Fruit fly (Drosophila melanogaster) whole organism, embryonic: ENCODE results near the gene CG6443.

ENCODE experiments used
- BEAF-32 ChIP-seq: fragments of 200-800 bp; sonication (Bioruptor generic); optimal IDR thresholded peaks from 3 replicates; lab custom pipeline; 2017; ENCODE audit warnings: missing biosample characterization, missing genetic modification characterization, mild to moderate bottlenecking, moderate library complexity, missing genetic modification reagents
- C15 ChIP-seq: fragments of 200-800 bp; sonication (Bioruptor generic); IDR thresholded peaks from 3 replicates; pipeline ENCODE4 v1.3.6; 2022; ENCODE audit warnings: missing biosample characterization, missing genetic modification characterization
- CG10267 ChIP-seq: fragments of 200-800 bp; sonication (Bioruptor generic); optimal IDR thresholded peaks from 2 replicates; lab custom pipeline; 2018; ENCODE audit warnings: missing biosample characterization, mild to moderate bottlenecking, missing genetic modification characterization, moderate library complexity
- CG10321 ChIP-seq: fragments of 200-800 bp; sonication (Bioruptor generic); IDR thresholded peaks from 2 replicates; pipeline ENCODE4 v1.3.6; 2022; ENCODE audit warnings: missing biosample characterization, missing genetic modification characterization
- CG11504 ChIP-seq: fragments of 200-800 bp; sonication (Bioruptor generic); optimal IDR thresholded peaks from 3 replicates; lab custom pipeline; 2019; ENCODE audit warnings: missing biosample characterization, mild to moderate bottlenecking, missing genetic modification characterization, moderate library complexity
- CG11560 ChIP-seq: fragments of 200-800 bp; sonication (Bioruptor generic); IDR thresholded peaks from 3 replicates; pipeline ENCODE4 v1.3.6; 2022; ENCODE audit warnings: missing biosample characterization, missing genetic modification characterization
- CG12659 ChIP-seq: fragments of 200-800 bp; sonication (Bioruptor generic); optimal IDR thresholded peaks from 3 replicates; lab custom pipeline; 2017; ENCODE audit warnings: mild to moderate bottlenecking, missing biosample characterization, missing genetic modification reagents, missing genetic modification characterization
- CG12744 ChIP-seq: fragments of 200-800 bp; sonication (Bioruptor generic); optimal IDR thresholded peaks from 2 replicates; lab custom pipeline; 2016; ENCODE audit warnings: missing biosample characterization, missing genetic modification characterization
- CG14860 ChIP-seq: fragments of 200-800 bp; sonication (Bioruptor generic); IDR thresholded peaks from 3 replicates; pipeline ENCODE4 v1.3.6; 2022; ENCODE audit warnings: missing biosample characterization, missing genetic modification characterization; ENCODE audit not compliant: partially characterized antibody
- CG14965 ChIP-seq: fragments of 200-800 bp; sonication (Bioruptor generic); optimal IDR thresholded peaks from 2 replicates; lab custom pipeline; 2016; ENCODE audit warnings: missing biosample characterization, missing genetic modification characterization, borderline replicate concordance
- CG1603 ChIP-seq: fragments of 200-800 bp; sonication (Bioruptor generic); optimal IDR thresholded peaks from 2 replicates; lab custom pipeline; 2019; ENCODE audit warnings: missing biosample characterization, mild to moderate bottlenecking, missing genetic modification characterization, moderate library complexity
- CG17186 ChIP-seq: fragments of 200-800 bp; sonication (Bioruptor generic); optimal IDR thresholded peaks from 3 replicates; lab custom pipeline; 2017; ENCODE audit warnings: missing biosample characterization, missing genetic modification reagents, missing genetic modification characterization
- CG17328 ChIP-seq: fragments of 200-800 bp; sonication (Bioruptor generic); IDR thresholded peaks from 2 replicates; pipeline ENCODE4 v1.3.6; 2022; ENCODE audit warnings: missing biosample characterization, missing genetic modification characterization
- CG2116 ChIP-seq: fragments of 200-800 bp; sonication (Bioruptor generic); optimal IDR thresholded peaks from 3 replicates; lab custom pipeline; 2018; ENCODE audit warnings: missing biosample characterization, mild to moderate bottlenecking, missing genetic modification characterization
- CG2199 ChIP-seq: fragments of 200-800 bp; sonication (Bioruptor generic); IDR thresholded peaks from 3 replicates; pipeline ENCODE4 v1.3.6; 2022; ENCODE audit warnings: missing biosample characterization, missing genetic modification characterization
- CG32532 ChIP-seq: fragments of 200-800 bp; sonication (Bioruptor generic); IDR thresholded peaks from 2 replicates; pipeline ENCODE4 v1.3.6; 2022; ENCODE audit warnings: missing biosample characterization, missing genetic modification characterization
- CG33557 ChIP-seq: fragments of 200-800 bp; sonication (Bioruptor generic); optimal IDR thresholded peaks from 2 replicates; lab custom pipeline; 2019; ENCODE audit warnings: missing biosample characterization, mild to moderate bottlenecking, missing genetic modification characterization, moderate library complexity
- CG6254 ChIP-seq: fragments of 200-800 bp; sonication (Bioruptor generic); optimal IDR thresholded peaks from 3 replicates; lab custom pipeline; 2017; ENCODE audit warnings: mild to moderate bottlenecking, missing biosample characterization, missing genetic modification reagents, missing genetic modification characterization
- CG6791 ChIP-seq: fragments of 200-800 bp; sonication (Bioruptor generic); IDR thresholded peaks from 3 replicates; pipeline ENCODE4 v1.3.6; 2022; ENCODE audit warnings: missing biosample characterization, missing genetic modification characterization; ENCODE audit not compliant: partially characterized antibody
- D19A ChIP-seq: fragments of 200-800 bp; optimal IDR thresholded peaks from 3 replicates; lab custom pipeline; 2019; ENCODE audit warnings: missing biosample characterization, mild to moderate bottlenecking, missing genetic modification characterization, moderate library complexity
- Dll ChIP-seq: fragments of 200-800 bp; sonication (Bioruptor generic); IDR thresholded peaks from 4 replicates; pipeline ENCODE4 v1.3.6; 2022; ENCODE audit warnings: missing biosample characterization, missing genetic modification characterization; ENCODE audit not compliant: partially characterized antibody
- Dp ChIP-seq: fragments of 200-800 bp; sonication (Bioruptor generic); optimal IDR thresholded peaks from 2 replicates; lab custom pipeline; 2018; ENCODE audit warnings: missing biosample characterization, mild to moderate bottlenecking, missing genetic modification characterization, moderate library complexity
- Hand ChIP-seq: fragments of 200-800 bp; sonication (Bioruptor generic); optimal IDR thresholded peaks from 2 replicates; lab custom pipeline; 2017; ENCODE audit warnings: mild to moderate bottlenecking, missing biosample characterization, missing genetic modification reagents, missing genetic modification characterization
- MBD-R2 ChIP-seq: fragments of 200-800 bp; sonication (Bioruptor generic); IDR thresholded peaks from 2 replicates; pipeline ENCODE4 v1.3.6; 2022; ENCODE audit warnings: missing biosample characterization, missing genetic modification characterization
- MESR4 ChIP-seq: fragments of 200-800 bp; sonication (Bioruptor generic); optimal IDR thresholded peaks from 2 replicates; lab custom pipeline; 2018; ENCODE audit warnings: missing biosample characterization, mild to moderate bottlenecking, missing genetic modification characterization, moderate library complexity
- Meics ChIP-seq: fragments of 200-800 bp; sonication (Bioruptor generic); optimal IDR thresholded peaks from 2 replicates; lab custom pipeline; 2017; ENCODE audit warnings: missing biosample characterization, mild to moderate bottlenecking, missing genetic modification characterization
- Myb ChIP-seq: fragments of 200-800 bp; sonication (Bioruptor generic); optimal IDR thresholded peaks from 2 replicates; lab custom pipeline; 2016; ENCODE audit warnings: missing biosample characterization, missing genetic modification characterization
- Rfx ChIP-seq: fragments of 200-800 bp; sonication (Bioruptor generic); IDR thresholded peaks from 2 replicates; pipeline ENCODE4 v1.3.6; 2022; ENCODE audit warnings: missing biosample characterization, missing genetic modification characterization
- Scr ChIP-seq: fragments of 200-800 bp; sonication (Bioruptor generic); IDR thresholded peaks from 2 replicates; pipeline ENCODE4 v1.3.6; 2022; ENCODE audit warnings: missing biosample characterization, missing genetic modification characterization; ENCODE audit not compliant: partially characterized antibody
- Six4 ChIP-seq: fragments of 200-800 bp; sonication (Bioruptor generic); optimal IDR thresholded peaks from 2 replicates; lab custom pipeline; 2016; ENCODE audit warnings: missing biosample characterization, missing genetic modification characterization
- Sry-δ ChIP-seq: fragments of 200-800 bp; sonication (Bioruptor generic); optimal IDR thresholded peaks from 2 replicates; lab custom pipeline; 2016; ENCODE audit warnings: missing biosample characterization, missing genetic modification characterization
- YL-1 ChIP-seq: fragments of 200-800 bp; sonication (Bioruptor generic); optimal IDR thresholded peaks from 3 replicates; lab custom pipeline; 2017; ENCODE audit warnings: missing biosample characterization, mild to moderate bottlenecking, missing genetic modification characterization
- al ChIP-seq: fragments of 200-800 bp; sonication (Bioruptor generic); IDR thresholded peaks from 2 replicates; pipeline ENCODE4 v1.3.6; 2022; ENCODE audit warnings: missing biosample characterization, missing genetic modification characterization
- amos ChIP-seq: fragments of 200-800 bp; sonication (Bioruptor generic); IDR thresholded peaks from 2 replicates; pipeline ENCODE4 v1.3.6; 2022; ENCODE audit warnings: missing biosample characterization, missing genetic modification characterization; ENCODE audit not compliant: partially characterized antibody
- az2 ChIP-seq: fragments of 200-800 bp; sonication (Bioruptor generic); optimal IDR thresholded peaks from 3 replicates; lab custom pipeline; 2016; ENCODE audit warnings: missing biosample characterization, missing genetic modification characterization
- chinmo ChIP-seq: fragments of 200-800 bp; sonication (Bioruptor generic); IDR thresholded peaks from 4 replicates; pipeline ENCODE4 v1.3.6; 2022; ENCODE audit warnings: missing biosample characterization, missing genetic modification characterization; ENCODE audit not compliant: partially characterized antibody
- crp ChIP-seq, 2 experiments: fragments of 200-800 bp; sonication (Bioruptor generic); optimal IDR thresholded peaks; 2 replicates in 1 of 2; 3 replicates in 1 of 2; lab custom pipeline; 2017; ENCODE audit warnings: missing biosample characterization in 2 of 2, missing genetic modification characterization in 2 of 2, mild to moderate bottlenecking in 1 of 2, moderate library complexity in 1 of 2
- esg ChIP-seq: fragments of 200-800 bp; sonication (Bioruptor generic); conservative IDR thresholded peaks from 2 replicates; pipeline ENCODE4 v1.3.6; 2022; ENCODE audit warnings: missing biosample characterization, missing genetic modification characterization
- hb ChIP-seq: fragments of 200-800 bp; sonication (Bioruptor generic); IDR thresholded peaks from 3 replicates; pipeline ENCODE4 v1.3.6; 2022; ENCODE audit warnings: missing biosample characterization, missing genetic modification characterization; ENCODE audit not compliant: partially characterized antibody
- hbn ChIP-seq: fragments of 200-800 bp; sonication (Bioruptor generic); IDR thresholded peaks from 2 replicates; pipeline ENCODE4 v1.3.6; 2022; ENCODE audit warnings: missing biosample characterization, missing genetic modification characterization; ENCODE audit not compliant: partially characterized antibody
- kay ChIP-seq: fragments of 200-800 bp; sonication (Bioruptor generic); optimal IDR thresholded peaks from 2 replicates; lab custom pipeline; 2016; ENCODE audit warnings: missing biosample characterization, missing genetic modification characterization
- knrl ChIP-seq: fragments of 200-800 bp; sonication (Bioruptor generic); IDR thresholded peaks from 3 replicates; pipeline ENCODE4 v1.3.6; 2022; ENCODE audit warnings: missing biosample characterization, missing genetic modification characterization; ENCODE audit not compliant: partially characterized antibody
- lilli ChIP-seq: fragments of 200-800 bp; sonication (Bioruptor generic); optimal IDR thresholded peaks from 3 replicates; lab custom pipeline; 2016; ENCODE audit warnings: missing biosample characterization, missing genetic modification characterization
- onecut ChIP-seq: fragments of 200-800 bp; sonication (Bioruptor generic); IDR thresholded peaks from 2 replicates; pipeline ENCODE4 v1.3.6; 2022; ENCODE audit warnings: missing biosample characterization, missing genetic modification characterization
- phol ChIP-seq: fragments of 200-800 bp; sonication (Bioruptor generic); optimal IDR thresholded peaks from 3 replicates; lab custom pipeline; 2018; ENCODE audit warnings: missing biosample characterization, mild to moderate bottlenecking, missing genetic modification characterization, moderate library complexity
- pzg ChIP-seq: fragments of 200-800 bp; sonication (Bioruptor generic); optimal IDR thresholded peaks from 3 replicates; lab custom pipeline; 2018; ENCODE audit warnings: missing biosample characterization, mild to moderate bottlenecking, missing genetic modification characterization, moderate library complexity
- seq ChIP-seq: fragments of 200-800 bp; sonication (Bioruptor generic); IDR thresholded peaks from 2 replicates; pipeline ENCODE4 v1.3.6; 2022; ENCODE audit warnings: missing biosample characterization, missing genetic modification characterization
- sna ChIP-seq: fragments of 200-800 bp; sonication (Bioruptor generic); IDR thresholded peaks from 2 replicates; pipeline ENCODE4 v1.3.6; 2022; ENCODE audit warnings: missing biosample characterization, missing genetic modification characterization; ENCODE audit not compliant: partially characterized antibody
- tx ChIP-seq: fragments of 200-800 bp; sonication (Bioruptor generic); optimal IDR thresholded peaks from 2 replicates; lab custom pipeline; 2016; ENCODE audit warnings: missing biosample characterization, missing genetic modification characterization
- unpg ChIP-seq: fragments of 200-800 bp; sonication (Bioruptor generic); optimal IDR thresholded peaks from 3 replicates; lab custom pipeline; 2018; ENCODE audit warnings: missing biosample characterization, mild to moderate bottlenecking, missing genetic modification characterization, moderate library complexity

Gene CG6443

dm6 chr2L:10728751-10729150 lies at the start of gene CG6443 (continued):
- TF ChIP-seq BEAF-32 (GFP tag; lab: Kevin White, UChicago) (peak; percentile 80), Scr (GFP tag; lab: Robert Waterston, UW) (peak; percentile 76), pzg (peak; percentile 73), Dp (GFP tag; lab: Kevin White, UChicago) (peak; percentile 86), Dll (GFP tag; lab: Robert Waterston, UW) (peak; percentile 89), CG17186 (no peak), CG17328 (GFP tag; lab: Robert Waterston, UW) (no peak), crp (GFP tag; optimal IDR thresholded peaks at IDR 0.05; lab: Kevin White, UChicago) (peak; percentile 67 to 91), Sry-δ (GFP tag; lab: Kevin White, UChicago) (peak; percentile 90), CG10267 (peak; percentile 20), YL-1 (GFP tag; lab: Kevin White, UChicago) (peak; percentile 3), Myb (GFP tag; lab: Kevin White, UChicago) (peak; percentile 58), CG11560 (tag; lab: Robert Waterston, UW) (peak; percentile 97), Meics (GFP tag; lab: Kevin White, UChicago) (no peak), MBD-R2 (GFP tag; lab: Robert Waterston, UW) (peak; percentile 40; the same call in 1 of the 2 replicates), hbn (GFP tag; lab: Robert Waterston, UW) (peak; percentile 80), CG1603 (tag; lab: Kevin White, UChicago) (peak; percentile 27), sna (peak; percentile 88), phol (tag; lab: Kevin White, UChicago) (peak; percentile 9), CG6791 (GFP tag; lab: Robert Waterston, UW) (peak; percentile 74), MESR4 (peak; percentile 30), chinmo (0 out of 4 replicates have a peak, but pooled peaks have one; percentile 10), knrl (GFP tag; lab: Robert Waterston, UW) (peak; percentile 63), hb (GFP tag; lab: Robert Waterston, UW) (0 out of 3 replicates have a peak, but pooled peaks have one; percentile 20), CG14860 (GFP tag; lab: Robert Waterston, UW) (peak; percentile 67), Six4 (no peak), CG12659 (GFP tag; lab: Kevin White, UChicago) (peak; percentile 56), amos (peak; percentile 81), Hand (no peak), CG2199 (GFP tag; lab: Robert Waterston, UW) (no peak)
- TF ChIP-seq, all 482 proteins: peak for 55

dm6 chr2L:10679568-10679967 lies 49.2 kb upstream of the CG6443 start:
- TF ChIP-seq D19A (tag; lab: Kevin White, UChicago) = peak; percentile 16
- TF ChIP-seq al (GFP tag; lab: Robert Waterston, UW) = 0 out of 2 replicates have a peak, but pooled peaks have one; percentile 15
- no peak for TF ChIP-seq CG6254 (GFP tag; lab: Kevin White, UChicago)
- no peak for TF ChIP-seq esg
- no peak for TF ChIP-seq unpg (GFP tag; lab: Kevin White, UChicago)
- TF ChIP-seq CG33557 (GFP tag; lab: Kevin White, UChicago) = no peak
- no peak for TF ChIP-seq C15
- TF ChIP-seq CG32532 (GFP tag; lab: Robert Waterston, UW) = peak; percentile 28; the same call in 1 of the 2 replicates
- no peak for TF ChIP-seq seq (GFP tag; lab: Robert Waterston, UW)
- no peak for TF ChIP-seq lilli (GFP tag; lab: Kevin White, UChicago)
- TF ChIP-seq onecut = no peak
- no peak for TF ChIP-seq az2 (GFP tag; lab: Kevin White, UChicago)
- TF ChIP-seq CG12659 (GFP tag; lab: Kevin White, UChicago) = no peak
- TF ChIP-seq CG12744 (GFP tag; lab: Kevin White, UChicago) = no peak
- peak; percentile 22; the same call in 1 of the 2 replicates for TF ChIP-seq Rfx
- no peak for TF ChIP-seq CG10321 (GFP tag; lab: Robert Waterston, UW)
- no peak for TF ChIP-seq CG2116
- TF ChIP-seq CG11504 (tag; lab: Kevin White, UChicago) = peak; percentile 38
- no peak for TF ChIP-seq tx (GFP tag; lab: Kevin White, UChicago)
- TF ChIP-seq CG14965 (GFP tag; lab: Kevin White, UChicago) = no peak
- TF ChIP-seq kay (GFP tag; lab: Kevin White, UChicago) = peak; percentile 6
